Worm (Caenorhabditis elegans): ENCODE data around the gene C06E1.9.

DNA sequence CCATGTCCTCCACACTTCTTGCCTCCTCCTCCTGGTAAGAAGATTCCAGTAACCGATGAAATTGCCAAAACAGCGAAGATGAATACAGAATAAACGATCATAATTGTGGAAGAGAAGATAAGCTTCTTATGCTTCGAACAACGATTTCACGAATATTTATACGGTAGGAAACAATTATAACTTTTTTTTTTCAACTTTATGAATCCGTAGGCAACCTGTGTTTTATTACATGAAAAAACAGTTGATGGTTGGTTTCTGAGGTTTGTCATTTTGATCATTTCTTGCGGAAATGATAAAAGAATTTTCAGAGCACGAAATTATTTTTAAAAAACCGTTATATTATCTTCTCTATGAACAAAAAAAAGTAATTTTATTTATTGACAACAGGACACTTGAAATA is 18.7 kb downstream of the C06E1.9 start, which contains the start of gene fipr-16:
- no peak for TF ChIP-seq attf-3 (GFP tag; conservative IDR thresholded peaks at IDR 0.05)
- no peak for TF ChIP-seq sdz-38 (tag; optimal IDR thresholded peaks at IDR 0.05)
